Fruit fly (Drosophila melanogaster) whole organism, pupa: ENCODE measurements around the gene CAH7.

Experiments used
- CG10348 ChIP-seq: fragments of 200-800 bp; sonication (Bioruptor generic); IDR thresholded peaks from 2 replicates; pipeline ENCODE4 v1.3.6; 2022; ENCODE audit warnings: missing biosample characterization, missing genetic modification characterization
- CG12605 ChIP-seq: fragments of 200-800 bp; sonication (Bioruptor generic); IDR thresholded peaks from 2 replicates; pipeline ENCODE4 v1.3.6; 2022; ENCODE audit warnings: missing biosample characterization, missing genetic modification characterization
- CG13204 ChIP-seq: fragments of 200-800 bp; sonication (Bioruptor generic); optimal IDR thresholded peaks from 2 replicates; lab custom pipeline; 2018; ENCODE audit warnings: missing biosample characterization, mild to moderate bottlenecking, missing genetic modification characterization, moderate library complexity
- CG14655 ChIP-seq: fragments of 200-800 bp; sonication (Bioruptor generic); optimal IDR thresholded peaks from 3 replicates; lab custom pipeline; 2017; ENCODE audit warnings: mild to moderate bottlenecking, missing biosample characterization, missing genetic modification reagents, missing genetic modification characterization
- CG32121 ChIP-seq: fragments of 200-800 bp; sonication (Bioruptor generic); IDR thresholded peaks from 2 replicates; pipeline ENCODE4 v1.3.6; 2022; ENCODE audit warnings: missing biosample characterization, missing genetic modification characterization
- CG4496 ChIP-seq: fragments of 200-800 bp; sonication (Bioruptor generic); IDR thresholded peaks from 3 replicates; pipeline ENCODE4 v1.3.6; 2022; ENCODE audit warnings: missing biosample characterization, missing genetic modification characterization
- CG8159 ChIP-seq: fragments of 200-800 bp; sonication (Bioruptor generic); optimal IDR thresholded peaks from 3 replicates; lab custom pipeline; 2018; ENCODE audit warnings: missing biosample characterization, mild to moderate bottlenecking, missing genetic modification characterization, moderate library complexity
- EcR ChIP-seq: fragments of 200-800 bp; sonication (Bioruptor generic); optimal IDR thresholded peaks from 3 replicates; lab custom pipeline; 2019; ENCODE audit warnings: missing biosample characterization, missing genetic modification characterization, mild to moderate bottlenecking, moderate library complexity, missing genetic modification reagents
- Ets98B ChIP-seq: fragments of 200-800 bp; sonication (Bioruptor generic); IDR thresholded peaks from 2 replicates; pipeline ENCODE4 v1.3.6; 2022; ENCODE audit warnings: missing biosample characterization, missing genetic modification characterization
- Pif1B ChIP-seq: fragments of 200-800 bp; sonication (Bioruptor generic); optimal IDR thresholded peaks from 3 replicates; lab custom pipeline; 2016; ENCODE audit warnings: missing biosample characterization, missing genetic modification characterization
- Snoo ChIP-seq: fragments of 200-800 bp; sonication (Bioruptor generic); optimal IDR thresholded peaks from 3 replicates; lab custom pipeline; 2017; ENCODE audit warnings: missing biosample characterization, mild to moderate bottlenecking, missing genetic modification characterization, inconsistent platforms
- fd96Ca ChIP-seq: fragments of 200-800 bp; sonication (Bioruptor generic); IDR thresholded peaks from 3 replicates; pipeline ENCODE4 v1.3.6; 2022; ENCODE audit warnings: missing biosample characterization, missing genetic modification characterization
- rn ChIP-seq: fragments of 200-800 bp; sonication (Bioruptor generic); IDR thresholded peaks from 2 replicates; pipeline ENCODE4 v1.3.6; 2022; ENCODE audit warnings: missing biosample characterization, missing genetic modification characterization

- TF ChIP-seq fd96Ca = no peak
- TF ChIP-seq EcR = no peak
- TF ChIP-seq CG32121 (GFP tag; lab: Robert Waterston, UW) = no peak
- TF ChIP-seq rn = no peak
- no peak for TF ChIP-seq CG4496 (GFP tag; lab: Robert Waterston, UW)
- TF ChIP-seq Snoo (tag; lab: Kevin White, UChicago) = no peak
- no peak for TF ChIP-seq Pif1B (GFP tag; lab: Kevin White, UChicago)
- TF ChIP-seq CG8159 (tag; lab: Kevin White, UChicago) = no peak
- no peak for TF ChIP-seq CG13204 (GFP tag; lab: Kevin White, UChicago)
- TF ChIP-seq CG12605 (GFP tag; lab: Robert Waterston, UW) = no peak
- no peak for TF ChIP-seq CG14655 (GFP tag; lab: Kevin White, UChicago)
- no peak for TF ChIP-seq CG10348 (GFP tag; lab: Robert Waterston, UW)
- TF ChIP-seq Ets98B (GFP tag; lab: Robert Waterston, UW) = no peak
Measured at dm6 chr3R:10142770-10143169, 30.7 kb downstream of the CAH7 start, which contains the start of gene CG42759.
